Fruit fly (Drosophila melanogaster) whole organism, wandering third instar larva: ENCODE measurements around the gene ras.
A peak's percentile ranks its signal among the peaks of the same experiment; 100 is the strongest.

Experiments used
- Abd-B ChIP-seq: fragments of >200 bp; optimal IDR thresholded peaks from 2 replicates; lab custom pipeline; 2017; ENCODE audit warnings: missing biosample characterization, missing genetic modification characterization
- CG32264 ChIP-seq: fragments of 200-800 bp; sonication (Bioruptor generic); optimal IDR thresholded peaks from 2 replicates; lab custom pipeline; 2016; ENCODE audit warnings: missing biosample characterization, missing genetic modification characterization
- CG9705 ChIP-seq: fragments of 200-800 bp; sonication (Bioruptor generic); optimal IDR thresholded peaks from 2 replicates; lab custom pipeline; 2018; ENCODE audit warnings: missing biosample characterization, mild to moderate bottlenecking, missing genetic modification characterization
- CrebA ChIP-seq: fragments of 200-800 bp; sonication (Bioruptor generic); optimal IDR thresholded peaks from 2 replicates; lab custom pipeline; 2016; ENCODE audit warnings: missing biosample characterization, mild to moderate bottlenecking, missing genetic modification characterization, borderline replicate concordance
- Dfd ChIP-seq: fragments of >200 bp; optimal IDR thresholded peaks from 2 replicates; lab custom pipeline; 2017; ENCODE audit warnings: missing biosample characterization, missing genetic modification characterization
- Dif ChIP-seq: fragments of 200-275, 200-300 bp; sonication (Bioruptor generic); optimal IDR thresholded peaks from 2 replicates; lab custom pipeline; 2018; ENCODE audit warnings: missing biosample characterization, missing genetic modification characterization; ENCODE audit not compliant: partially characterized antibody
- HLH106 ChIP-seq: fragments of 200-800 bp; optimal IDR thresholded peaks from 3 replicates; lab custom pipeline; 2019; ENCODE audit warnings: missing biosample characterization, mild to moderate bottlenecking, missing genetic modification characterization, moderate library complexity
- Hnf4 ChIP-seq: fragments of 200-800 bp; sonication (Bioruptor generic); optimal IDR thresholded peaks from 2 replicates; lab custom pipeline; 2016; ENCODE audit warnings: missing biosample characterization, mild to moderate bottlenecking, missing genetic modification characterization
- Hr78 ChIP-seq: fragments of >200 bp; optimal IDR thresholded peaks from 2 replicates; lab custom pipeline; 2017; ENCODE audit warnings: missing biosample characterization, missing genetic modification characterization
- Hr83 ChIP-seq: fragments of 200-300 bp; sonication (Bioruptor generic); optimal IDR thresholded peaks from 2 replicates; lab custom pipeline; 2016; ENCODE audit warnings: missing biosample characterization, mild to moderate bottlenecking, missing genetic modification characterization, moderate library complexity; ENCODE audit not compliant: poor library complexity, severe bottlenecking
- Jra ChIP-seq: sonication (Bioruptor generic); optimal IDR thresholded peaks from 2 replicates; lab custom pipeline; 2016; ENCODE audit warnings: missing biosample characterization, missing genetic modification characterization
- N ChIP-seq: fragments of >200 bp; optimal IDR thresholded peaks from 2 replicates; lab custom pipeline; 2018; ENCODE audit warnings: missing biosample characterization, missing external identifiers, missing genetic modification characterization
- OdsH ChIP-seq: fragments of 200-800 bp; sonication (Bioruptor generic); optimal IDR thresholded peaks from 2 replicates; lab custom pipeline; 2016; ENCODE audit warnings: missing biosample characterization, mild to moderate bottlenecking, missing genetic modification characterization
- Rel ChIP-seq, 2 experiments: fragments of 200-800 bp; sonication (Bioruptor generic) in 1 of 2; optimal IDR thresholded peaks; 2 replicates in 1 of 2; 3 replicates in 1 of 2; lab custom pipeline; 2016 to 2019; ENCODE audit warnings: mild to moderate bottlenecking in 2 of 2, missing biosample characterization in 2 of 2, missing genetic modification characterization in 2 of 2, moderate library complexity in 1 of 2
- Sp1 ChIP-seq: fragments of 200-800 bp; sonication (Bioruptor generic); optimal IDR thresholded peaks from 3 replicates; lab custom pipeline; 2019; ENCODE audit warnings: missing biosample characterization, mild to moderate bottlenecking, missing genetic modification characterization, moderate library complexity
- Vsx2 ChIP-seq: fragments of 200-300, 225-300 bp; sonication (Bioruptor generic); optimal IDR thresholded peaks from 2 replicates; lab custom pipeline; 2018; ENCODE audit warnings: missing biosample characterization, missing genetic modification characterization; ENCODE audit not compliant: partially characterized antibody
- br ChIP-seq: fragments of 200-800 bp; sonication (Bioruptor generic); optimal IDR thresholded peaks from 2 replicates; lab custom pipeline; 2016; ENCODE audit warnings: missing biosample characterization, missing genetic modification characterization
- brk ChIP-seq: fragments of 200-800 bp; sonication (Bioruptor generic); optimal IDR thresholded peaks from 2 replicates; lab custom pipeline; 2016; ENCODE audit warnings: missing biosample characterization, mild to moderate bottlenecking, missing genetic modification characterization
- dl ChIP-seq, 2 experiments: fragments of 175-275, 200-275 bp in 1 of 2; fragments of 200-275 bp in 1 of 2; sonication (Bioruptor generic); optimal IDR thresholded peaks; lab custom pipeline; 2018; ENCODE audit warnings: mild to moderate bottlenecking in 2 of 2, missing biosample characterization in 2 of 2, missing genetic modification characterization in 2 of 2, moderate library complexity in 2 of 2; ENCODE audit not compliant: partially characterized antibody in 2 of 2, insufficient read depth in 1 of 2
- dmrt93B ChIP-seq: fragments of 200-800 bp; sonication (Bioruptor generic); optimal IDR thresholded peaks from 2 replicates; lab custom pipeline; 2018; ENCODE audit warnings: missing biosample characterization, mild to moderate bottlenecking, missing genetic modification characterization
- dsf ChIP-seq: sonication (Bioruptor generic); optimal IDR thresholded peaks from 2 replicates; lab custom pipeline; 2016; ENCODE audit warnings: missing biosample characterization, missing genetic modification characterization, borderline replicate concordance
- ey ChIP-seq: fragments of 200-800 bp; sonication (Bioruptor generic); optimal IDR thresholded peaks from 2 replicates; lab custom pipeline; 2016; ENCODE audit warnings: missing biosample characterization, missing genetic modification characterization
- foxo ChIP-seq, 2 experiments: fragments of 200-800 bp; sonication (Bioruptor generic); optimal IDR thresholded peaks; 2 replicates in 1 of 2; 3 replicates in 1 of 2; lab custom pipeline; 2016 to 2017; ENCODE audit warnings: missing biosample characterization in 2 of 2, missing genetic modification characterization in 2 of 2
- fru ChIP-seq: fragments of 200-800 bp; sonication (Bioruptor generic); optimal IDR thresholded peaks from 3 replicates; lab custom pipeline; 2016; ENCODE audit warnings: missing biosample characterization, mild to moderate bottlenecking, missing genetic modification characterization
- h ChIP-seq: fragments of 200-800 bp; sonication (Bioruptor generic); optimal IDR thresholded peaks from 3 replicates; lab custom pipeline; 2016; ENCODE audit warnings: missing biosample characterization, mild to moderate bottlenecking, missing genetic modification characterization
- jim ChIP-seq: fragments of 175-275, 200-325 bp; sonication (Bioruptor generic); optimal IDR thresholded peaks from 2 replicates; lab custom pipeline; 2016; ENCODE audit warnings: missing biosample characterization, mild to moderate bottlenecking, missing genetic modification characterization
- lola ChIP-seq: fragments of >200 bp; optimal IDR thresholded peaks from 2 replicates; lab custom pipeline; 2017; ENCODE audit warnings: missing biosample characterization, missing genetic modification characterization
- pan ChIP-seq: fragments of >200 bp; optimal IDR thresholded peaks from 2 replicates; lab custom pipeline; 2017
- psq ChIP-seq: fragments of 200-800 bp; sonication (Bioruptor generic); optimal IDR thresholded peaks from 3 replicates; lab custom pipeline; 2017; ENCODE audit warnings: missing biosample characterization, mild to moderate bottlenecking, missing genetic modification characterization, moderate library complexity
- rgr ChIP-seq: fragments of 200-800 bp; sonication (Bioruptor generic); optimal IDR thresholded peaks from 3 replicates; lab custom pipeline; 2016; ENCODE audit warnings: missing biosample characterization, mild to moderate bottlenecking, missing genetic modification characterization
- sage ChIP-seq: fragments of 200-800 bp; sonication (Bioruptor generic); optimal IDR thresholded peaks from 2 replicates; lab custom pipeline; 2016; ENCODE audit warnings: missing biosample characterization, mild to moderate bottlenecking, missing genetic modification characterization
- sv ChIP-seq: fragments of 200-800 bp; sonication (Bioruptor generic); optimal IDR thresholded peaks from 3 replicates; lab custom pipeline; 2016; ENCODE audit warnings: missing biosample characterization, missing genetic modification characterization
- tai ChIP-seq: sonication (Bioruptor generic); optimal IDR thresholded peaks from 2 replicates; lab custom pipeline; 2016; ENCODE audit warnings: missing biosample characterization, missing genetic modification characterization
- usp ChIP-seq: fragments of >200 bp; optimal IDR thresholded peaks from 2 replicates; lab custom pipeline; 2017; ENCODE audit warnings: missing biosample characterization, missing genetic modification characterization
- woc ChIP-seq: sonication (Bioruptor generic); optimal IDR thresholded peaks from 2 replicates; lab custom pipeline; 2016; ENCODE audit warnings: missing biosample characterization, mild to moderate bottlenecking, missing genetic modification characterization

Gene ras

DNA sequence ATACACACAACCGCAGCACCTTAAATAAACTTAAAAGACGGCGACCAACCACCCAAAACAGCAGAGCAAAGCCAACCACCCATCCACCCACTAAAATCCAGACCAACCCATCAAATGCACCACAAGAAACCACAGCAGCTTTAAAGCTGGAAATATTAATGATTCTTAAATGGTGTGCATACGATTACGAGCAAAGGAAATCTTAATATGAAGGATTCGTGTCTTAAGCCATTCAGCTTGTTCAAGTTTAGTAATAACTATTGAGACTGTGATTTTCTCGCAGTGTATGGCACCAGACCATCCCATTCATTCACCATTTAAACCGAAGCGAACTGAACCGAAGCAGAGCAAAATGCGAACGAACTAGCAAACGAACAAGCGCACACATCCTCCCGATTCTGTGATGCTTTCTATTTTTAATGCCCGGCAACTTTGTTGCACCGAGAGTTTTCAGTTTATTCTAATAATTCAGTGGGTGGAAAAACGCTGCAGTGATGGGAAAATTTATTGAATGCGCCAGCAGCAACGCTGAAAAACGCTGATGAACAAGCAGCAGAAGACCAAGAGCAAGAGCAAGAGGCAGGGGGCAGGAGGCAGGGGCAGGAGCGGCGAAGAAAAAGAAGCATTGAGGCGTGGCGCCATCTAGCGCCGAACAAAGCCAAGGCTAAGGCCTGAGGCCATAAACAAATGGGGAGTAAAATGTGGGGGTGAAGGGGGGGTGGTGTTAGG, 6.7 kb upstream of the ras start:
- TF ChIP-seq Sp1 (GFP tag; lab: Kevin White, UChicago) (peak; percentile 65), HLH106 (tag; lab: Kevin White, UChicago) (peak; percentile 62), usp (GFP tag; lab: Kevin White, UChicago) (no peak), CG9705 (no peak), OdsH (GFP tag; lab: Kevin White, UChicago) (peak; percentile 8), ey (peak; percentile 56), psq (GFP tag; lab: Kevin White, UChicago) (peak; percentile 30), fru (GFP tag; lab: Kevin White, UChicago) (peak; percentile 68), sv (GFP tag; lab: Kevin White, UChicago) (peak; percentile 73), dsf (GFP tag; lab: Kevin White, UChicago) (no peak), Hr78 (no peak), foxo (GFP tag; optimal IDR thresholded peaks at IDR 0.05; lab: Kevin White, UChicago) (peak in 1 of 2 experiments; percentile 58), Abd-B (GFP tag; lab: Kevin White, UChicago) (no peak), dmrt93B (GFP tag; lab: Kevin White, UChicago) (peak; percentile 28), dl (GFP tag; optimal IDR thresholded peaks at IDR 0.05; lab: Kevin White, UChicago; ENCODE audit: insufficient read depth in 1 of 2, partially characterized antibody in 2 of 2) (no peak), N (GFP tag; lab: Kevin White, UChicago) (no peak), jim (GFP tag; lab: Kevin White, UChicago) (no peak), h (GFP tag; lab: Kevin White, UChicago) (peak; percentile 53), Dif (GFP tag; lab: Kevin White, UChicago) (no peak), rgr (GFP tag; lab: Kevin White, UChicago) (peak; percentile 51), br (GFP tag; lab: Kevin White, UChicago) (peak; percentile 58), woc (peak; percentile 25)

- no peak for TF ChIP-seq psq (GFP tag; lab: Kevin White, UChicago)
- no peak for TF ChIP-seq Hr83 (GFP tag; lab: Kevin White, UChicago)
- TF ChIP-seq Dif (GFP tag; lab: Kevin White, UChicago): no peak
Observed at dm6 chrX:10738151-10738430, 6.2 kb upstream of the ras start.

dm6 chrX:10738835-10739371, 5.4 kb upstream of the ras start:
- TF ChIP-seq Dfd (no peak), CG9705 (no peak), Hnf4 (GFP tag; lab: Kevin White, UChicago) (no peak), dl (GFP tag; optimal IDR thresholded peaks at IDR 0.05; lab: Kevin White, UChicago; ENCODE audit: insufficient read depth in 1 of 2, partially characterized antibody in 2 of 2) (peak; percentile 20 to 82), CG32264 (GFP tag; lab: Kevin White, UChicago) (no peak), brk (no peak), fru (GFP tag; lab: Kevin White, UChicago) (peak; percentile 48), pan (lab: Kevin White, UChicago) (no peak), Vsx2 (peak; percentile 64), CrebA (GFP tag; lab: Kevin White, UChicago) (peak; percentile 56), lola (GFP tag; lab: Kevin White, UChicago) (no peak), dmrt93B (GFP tag; lab: Kevin White, UChicago) (no peak), sage (GFP tag; lab: Kevin White, UChicago) (peak; percentile 45), Abd-B (GFP tag; lab: Kevin White, UChicago) (no peak), Dif (GFP tag; lab: Kevin White, UChicago) (peak; percentile 51), rgr (GFP tag; lab: Kevin White, UChicago) (no peak), OdsH (GFP tag; lab: Kevin White, UChicago) (no peak), Jra (no peak), psq (GFP tag; lab: Kevin White, UChicago) (peak; percentile 70), usp (GFP tag; lab: Kevin White, UChicago) (no peak), N (GFP tag; lab: Kevin White, UChicago) (no peak), jim (GFP tag; lab: Kevin White, UChicago) (no peak), Hr83 (GFP tag; lab: Kevin White, UChicago) (no peak), sv (GFP tag; lab: Kevin White, UChicago) (no peak), h (GFP tag; lab: Kevin White, UChicago) (peak; percentile 14), foxo (GFP tag; optimal IDR thresholded peaks at IDR 0.05; lab: Kevin White, UChicago) (no peak), woc (no peak), Hr78 (no peak), Rel (GFP tag; optimal IDR thresholded peaks at IDR 0.05; lab: Kevin White, UChicago) (no peak), Rel (tag; optimal IDR thresholded peaks at IDR 0.05; lab: Kevin White, UChicago) (no peak), tai (GFP tag; lab: Kevin White, UChicago) (no peak)
- TF ChIP-seq, all 38 proteins: peak for 8
